Fruit fly (Drosophila melanogaster): ENCODE measurements around the gene CG32815.

CG32815 gene

DNA sequence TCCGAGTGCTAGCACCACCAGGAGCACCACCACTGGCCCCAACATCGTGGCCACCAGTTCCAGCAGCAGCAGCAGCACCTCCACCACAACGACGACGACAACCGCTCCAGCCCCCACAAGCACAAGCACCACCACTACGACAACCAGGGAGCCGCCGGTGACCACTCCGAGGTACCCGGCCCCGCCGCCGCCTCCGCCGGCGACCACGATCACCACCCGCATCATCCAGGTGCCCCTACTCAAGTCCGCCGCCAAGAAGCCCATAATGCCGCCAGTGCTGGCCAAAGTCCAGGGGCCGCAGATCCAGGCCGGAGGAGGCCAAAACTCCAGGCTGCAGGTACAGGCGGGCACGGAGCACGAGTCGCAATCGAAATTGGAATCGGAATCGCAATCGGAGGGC is 1.7 kb downstream of the CG32815 start:
- TF ChIP-seq h (optimal IDR thresholded peaks at IDR 0.05) (no peak), insv (optimal IDR thresholded peaks at IDR 0.05) (no peak)

DNA sequence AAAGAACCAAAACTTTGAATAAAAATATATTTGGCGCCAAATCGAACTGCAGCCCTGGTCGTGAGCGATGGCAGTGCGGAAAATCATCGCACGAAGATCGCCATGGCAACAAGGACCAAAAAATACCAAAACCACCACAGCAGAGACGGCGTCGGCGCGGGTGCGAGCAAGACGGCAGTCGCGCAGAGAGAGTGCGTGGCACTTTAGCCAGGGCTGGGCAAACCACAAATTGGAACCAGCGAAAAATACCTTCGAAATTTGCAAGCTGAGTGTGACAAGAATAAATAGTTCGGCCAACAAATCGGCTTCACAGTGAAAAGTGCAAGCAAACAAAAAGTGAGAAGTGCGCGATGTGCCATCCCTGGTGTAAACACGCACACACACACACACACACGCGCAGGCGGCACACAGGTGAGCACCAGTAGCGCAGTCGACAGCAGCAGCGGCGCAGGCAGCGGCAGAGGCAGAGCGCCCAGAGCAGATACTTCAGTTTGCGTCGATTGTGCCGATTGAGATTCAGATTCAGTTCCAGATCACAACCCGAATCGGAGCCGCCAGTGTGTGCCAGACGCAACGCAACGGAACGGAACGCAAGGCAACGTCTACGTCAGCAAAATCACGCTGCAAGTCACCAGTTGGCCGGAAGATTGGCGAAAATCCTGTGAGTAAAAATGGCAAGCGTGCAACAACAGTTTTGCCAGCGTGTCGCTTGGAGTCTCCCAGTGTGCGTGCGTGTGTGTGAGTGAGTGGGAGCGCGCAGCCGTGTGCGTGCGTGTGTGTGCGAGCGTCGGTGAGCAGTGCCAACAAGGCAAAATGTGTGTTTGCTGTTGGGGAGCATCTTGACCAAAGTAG is 3.0 kb downstream of the CG32815 start, which contains the start of gene TRAM:
Gene TRAM (plus strand): TSS at position 184 of the 852 bp plus-strand sequence.
- TF ChIP-seq Sin3A (optimal IDR thresholded peaks at IDR 0.05) (no peak), Myc (optimal IDR thresholded peaks at IDR 0.05) (no peak)

DNA sequence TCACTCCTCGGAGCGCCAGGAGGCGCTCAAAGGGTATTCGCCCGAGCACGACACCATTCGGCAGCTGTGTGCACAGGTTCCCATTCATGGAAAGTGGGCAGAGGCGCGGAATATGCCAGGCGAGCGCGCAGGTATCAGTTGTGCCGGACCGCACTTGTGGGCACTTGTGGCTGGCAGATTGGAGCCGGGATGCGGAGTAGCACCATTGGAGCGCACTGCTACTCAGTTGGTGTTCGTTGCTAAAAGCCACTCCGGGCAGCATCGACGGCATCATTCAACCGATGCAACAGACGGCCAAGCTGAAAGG is 3.6 kb downstream of the CG32815 start:
- TF ChIP-seq Sin3A (optimal IDR thresholded peaks at IDR 0.05) (no peak), Myc (optimal IDR thresholded peaks at IDR 0.05) (no peak), h (optimal IDR thresholded peaks at IDR 0.05) (no peak), psq (optimal IDR thresholded peaks at IDR 0.05) (no peak), insv (optimal IDR thresholded peaks at IDR 0.05) (no peak), ttk (optimal IDR thresholded peaks at IDR 0.05) (no peak)

DNA sequence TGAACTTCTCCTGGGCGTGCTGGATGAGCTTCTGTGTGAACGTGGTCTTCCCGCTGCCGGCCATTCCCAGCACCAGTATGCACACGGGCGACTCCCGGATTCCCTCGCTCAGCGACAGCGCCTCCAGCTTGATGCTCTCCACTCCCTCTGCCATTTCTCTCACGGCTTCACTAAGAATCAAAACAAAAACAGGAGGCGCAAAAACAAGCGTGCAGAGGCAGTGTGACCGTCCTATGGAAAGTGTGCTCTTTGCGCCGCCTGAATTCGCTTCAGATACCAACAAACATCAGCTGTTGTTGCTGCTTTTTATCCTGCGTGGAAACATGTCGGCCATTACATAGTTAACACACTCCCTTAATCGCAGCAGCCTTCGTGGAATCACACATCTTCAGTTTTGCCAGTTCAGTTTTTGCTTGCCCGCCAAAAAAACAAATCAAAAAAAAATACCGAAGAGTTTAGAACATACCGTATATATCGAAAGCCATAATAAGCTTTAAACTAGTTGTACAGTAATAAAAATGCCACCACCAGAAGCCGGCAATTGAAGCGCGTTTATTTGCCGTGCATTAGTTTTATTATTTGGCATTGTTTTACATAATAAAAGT is 8.4 kb downstream of the CG32815 start, which contains the start of the genes CG3704 and mus81:
Gene CG3704 (minus strand): TSS at position 226 of the 605 bp plus-strand sequence.
Gene mus81 (plus strand): TSS at position 496 of the 605 bp plus-strand sequence.
- no peak for TF ChIP-seq ttk (optimal IDR thresholded peaks at IDR 0.05)
- no peak for TF ChIP-seq h (optimal IDR thresholded peaks at IDR 0.05)
- TF ChIP-seq insv (optimal IDR thresholded peaks at IDR 0.05): no peak
- TF ChIP-seq psq (optimal IDR thresholded peaks at IDR 0.05): no peak
- no peak for TF ChIP-seq Sin3A (optimal IDR thresholded peaks at IDR 0.05)
- TF ChIP-seq Myc (optimal IDR thresholded peaks at IDR 0.05): no peak

DNA sequence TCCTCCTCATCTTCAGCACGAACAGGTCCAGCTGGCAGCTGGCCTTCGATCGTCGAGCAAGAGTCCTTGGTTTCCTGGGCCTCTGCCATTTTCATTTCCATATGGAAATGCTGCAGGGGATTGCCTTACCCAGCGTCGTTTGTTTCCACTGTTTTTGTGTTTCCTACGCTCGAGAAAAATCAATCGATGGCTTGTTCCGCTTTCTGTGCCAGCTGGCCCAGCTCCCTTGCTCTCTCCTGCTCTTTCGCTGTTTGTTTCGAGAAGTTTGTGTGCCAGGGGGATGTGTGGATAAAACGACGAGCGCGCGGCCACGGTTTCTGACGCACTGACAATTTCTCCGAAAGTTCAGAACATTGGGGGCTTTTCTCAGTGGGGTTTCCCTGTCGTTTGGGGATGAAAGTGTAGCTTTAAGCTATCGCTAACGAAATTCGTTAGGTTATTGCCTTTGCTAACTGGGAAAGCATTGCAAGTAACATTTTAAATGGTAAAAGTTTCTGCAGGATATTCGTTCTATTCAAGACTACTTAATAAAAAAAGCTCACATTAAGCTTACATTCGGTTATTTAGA is 13.3 kb downstream of the CG32815 start, which contains the start of gene CG3703:
Gene CG3703 (minus strand): TSS at position 328 of the 568 bp plus-strand sequence.
- TF ChIP-seq insv (optimal IDR thresholded peaks at IDR 0.05) (no peak), h (optimal IDR thresholded peaks at IDR 0.05) (no peak), ttk (optimal IDR thresholded peaks at IDR 0.05) (no peak), Myc (optimal IDR thresholded peaks at IDR 0.05) (no peak), psq (optimal IDR thresholded peaks at IDR 0.05) (no peak), Sin3A (optimal IDR thresholded peaks at IDR 0.05) (no peak)

DNA sequence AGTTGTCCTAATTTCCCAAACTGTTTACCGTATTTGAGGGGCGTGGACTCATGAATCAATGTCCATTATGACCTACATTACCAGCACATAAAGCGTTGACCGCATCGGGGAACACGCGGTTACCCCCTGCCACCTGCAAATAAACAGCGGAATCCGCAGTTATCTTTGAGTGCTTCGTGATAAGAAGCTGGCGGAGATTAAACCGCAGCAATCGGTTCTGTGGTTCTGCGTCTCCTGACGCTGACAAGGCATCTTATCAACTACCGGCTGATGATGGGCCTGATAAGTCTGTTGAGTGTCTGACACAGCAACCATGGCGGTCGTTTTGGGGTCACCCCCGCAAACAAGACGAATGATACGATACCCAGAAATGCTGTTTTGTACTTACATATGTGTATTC is 13.9 kb downstream of the CG32815 start:
- TF ChIP-seq Myc (optimal IDR thresholded peaks at IDR 0.05) (no peak), h (optimal IDR thresholded peaks at IDR 0.05) (no peak), psq (optimal IDR thresholded peaks at IDR 0.05) (no peak), ttk (optimal IDR thresholded peaks at IDR 0.05) (no peak), Sin3A (optimal IDR thresholded peaks at IDR 0.05) (no peak), insv (optimal IDR thresholded peaks at IDR 0.05) (no peak)

DNA sequence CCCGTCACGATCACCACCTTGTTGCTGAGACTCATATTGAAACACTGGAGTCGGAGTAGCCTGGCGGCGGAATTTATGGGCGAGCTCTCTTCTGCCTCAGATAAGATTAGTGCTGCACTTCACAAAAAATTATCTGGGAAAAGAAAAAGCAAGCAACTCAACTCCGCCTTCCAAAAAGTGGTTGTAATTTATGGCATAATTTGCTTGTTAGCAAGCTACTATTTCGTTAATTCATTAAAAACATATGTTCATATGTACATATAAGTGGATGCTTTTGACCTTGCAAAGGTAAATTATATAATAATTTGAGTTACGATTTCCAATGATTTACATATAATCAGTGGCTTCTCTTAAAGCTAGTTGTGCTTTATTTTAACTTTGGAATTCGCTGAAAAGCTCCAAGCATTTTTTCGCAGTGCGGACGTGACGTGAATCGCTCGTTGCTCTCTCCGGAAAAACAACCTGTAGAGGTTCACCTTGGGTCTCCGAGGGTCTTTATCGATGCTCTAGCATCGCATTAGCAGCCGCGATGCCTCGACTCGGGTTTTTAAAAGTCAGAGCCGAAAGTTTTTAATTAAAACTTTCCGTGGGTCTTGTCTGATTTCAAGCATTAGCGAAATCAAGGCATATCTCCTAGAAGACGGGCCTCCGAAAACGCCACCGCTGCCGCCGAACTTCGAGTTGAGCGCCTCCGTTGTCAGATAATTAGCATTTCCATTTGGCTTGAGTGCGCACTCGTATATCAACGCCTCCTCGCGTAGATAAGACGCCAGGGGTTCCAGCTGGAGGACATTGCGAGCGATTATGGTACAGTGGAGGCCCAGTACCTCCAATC is 15.4 kb downstream of the CG32815 start, which contains the start of gene CG3699:
Gene CG3699 (minus strand): TSS at position 51 of the 835 bp plus-strand sequence.
- no peak for TF ChIP-seq insv (optimal IDR thresholded peaks at IDR 0.05)
- no peak for TF ChIP-seq Myc (optimal IDR thresholded peaks at IDR 0.05)
- TF ChIP-seq ttk (optimal IDR thresholded peaks at IDR 0.05): no peak
- TF ChIP-seq Sin3A (optimal IDR thresholded peaks at IDR 0.05): no peak
- no peak for TF ChIP-seq h (optimal IDR thresholded peaks at IDR 0.05)
- no peak for TF ChIP-seq psq (optimal IDR thresholded peaks at IDR 0.05)

DNA sequence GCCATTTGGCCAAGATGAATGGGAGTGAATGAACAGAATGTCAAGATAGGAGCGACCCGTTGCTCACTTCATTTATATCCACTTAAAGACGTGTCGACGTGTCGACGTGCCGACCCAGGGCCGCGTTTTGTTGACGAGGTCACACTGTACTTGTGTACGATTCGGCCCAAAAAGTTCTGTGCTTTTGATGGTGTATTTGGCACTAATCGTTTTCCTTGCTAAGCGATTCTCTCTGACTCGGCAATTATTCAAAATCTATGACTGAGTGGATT is 16.0 kb downstream of the CG32815 start:
- TF ChIP-seq Sin3A (optimal IDR thresholded peaks at IDR 0.05) (no peak), insv (optimal IDR thresholded peaks at IDR 0.05) (no peak), Myc (optimal IDR thresholded peaks at IDR 0.05) (no peak), h (optimal IDR thresholded peaks at IDR 0.05) (no peak), psq (optimal IDR thresholded peaks at IDR 0.05) (no peak), ttk (optimal IDR thresholded peaks at IDR 0.05) (no peak)

DNA sequence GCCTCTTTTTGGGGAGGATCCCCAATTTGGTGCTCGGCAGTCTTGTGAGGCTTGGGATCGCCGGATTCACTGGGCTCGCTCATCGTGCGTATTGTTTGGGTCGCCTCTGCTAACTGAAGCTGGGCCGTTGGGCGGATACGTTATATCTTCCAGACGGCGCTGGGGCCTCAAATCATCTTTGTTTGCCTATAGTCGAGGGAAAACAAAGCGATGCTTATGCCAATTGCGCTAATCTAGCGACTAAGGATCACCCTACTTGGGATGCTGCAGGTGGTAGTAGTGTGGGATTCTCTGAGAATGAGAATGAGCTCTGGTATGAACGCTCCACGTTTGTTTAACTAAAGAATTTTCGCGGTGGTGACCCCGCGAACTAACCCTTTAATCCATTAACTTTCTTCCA is 19.5 kb downstream of the CG32815 start, which contains the start of gene CG3690:
Gene CG3690 (minus strand): TSS at position 101 of the 400 bp plus-strand sequence.
- no peak for TF ChIP-seq Sin3A (optimal IDR thresholded peaks at IDR 0.05)
- TF ChIP-seq h (optimal IDR thresholded peaks at IDR 0.05): no peak
- TF ChIP-seq Myc (optimal IDR thresholded peaks at IDR 0.05): no peak
- TF ChIP-seq insv (optimal IDR thresholded peaks at IDR 0.05): no peak
- no peak for TF ChIP-seq psq (optimal IDR thresholded peaks at IDR 0.05)
- no peak for TF ChIP-seq ttk (optimal IDR thresholded peaks at IDR 0.05)

DNA sequence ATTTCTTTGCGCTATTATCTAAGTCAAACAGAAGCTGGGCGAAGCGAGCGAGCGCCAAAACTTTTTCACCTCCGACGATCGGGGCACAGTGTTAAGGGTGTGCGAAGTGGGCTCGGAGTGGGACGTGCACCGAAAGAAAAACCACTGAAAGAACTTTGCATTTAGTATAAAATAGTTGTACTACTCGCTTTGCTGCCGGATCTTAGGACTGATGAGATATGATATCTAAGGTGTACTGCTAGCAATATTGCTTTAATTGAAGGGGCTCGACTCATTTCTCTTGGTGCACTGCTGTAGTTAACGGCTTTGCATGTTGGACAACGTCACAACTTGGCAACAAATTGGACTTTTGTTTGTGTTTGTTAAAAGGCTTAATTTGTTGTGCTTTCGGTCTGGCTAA is 21.5 kb downstream of the CG32815 start:
- no peak for TF ChIP-seq ttk (optimal IDR thresholded peaks at IDR 0.05)

DNA sequence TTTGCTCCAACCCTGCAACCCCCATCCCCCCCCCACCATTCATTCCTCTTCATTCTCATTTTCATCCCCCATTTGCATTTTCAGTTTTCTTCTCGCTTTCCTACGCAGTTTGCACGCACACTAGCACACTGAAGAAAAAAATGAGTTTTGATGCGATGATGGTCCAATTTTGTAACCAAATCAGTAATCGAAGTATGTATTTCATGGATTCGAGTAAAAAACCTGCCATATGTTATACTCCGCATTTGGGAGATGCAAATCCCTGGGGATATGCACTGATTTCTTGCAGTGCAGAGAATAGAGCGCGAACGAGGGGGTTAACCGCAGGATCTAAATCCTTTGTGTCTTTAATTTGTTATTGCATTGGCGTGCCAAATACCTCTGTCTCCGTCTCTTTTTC is 23.6 kb downstream of the CG32815 start:
- TF ChIP-seq Myc (optimal IDR thresholded peaks at IDR 0.05) (no peak), ttk (optimal IDR thresholded peaks at IDR 0.05) (no peak), insv (optimal IDR thresholded peaks at IDR 0.05) (no peak), h (optimal IDR thresholded peaks at IDR 0.05) (no peak), Sin3A (optimal IDR thresholded peaks at IDR 0.05) (no peak), psq (optimal IDR thresholded peaks at IDR 0.05) (no peak)

DNA sequence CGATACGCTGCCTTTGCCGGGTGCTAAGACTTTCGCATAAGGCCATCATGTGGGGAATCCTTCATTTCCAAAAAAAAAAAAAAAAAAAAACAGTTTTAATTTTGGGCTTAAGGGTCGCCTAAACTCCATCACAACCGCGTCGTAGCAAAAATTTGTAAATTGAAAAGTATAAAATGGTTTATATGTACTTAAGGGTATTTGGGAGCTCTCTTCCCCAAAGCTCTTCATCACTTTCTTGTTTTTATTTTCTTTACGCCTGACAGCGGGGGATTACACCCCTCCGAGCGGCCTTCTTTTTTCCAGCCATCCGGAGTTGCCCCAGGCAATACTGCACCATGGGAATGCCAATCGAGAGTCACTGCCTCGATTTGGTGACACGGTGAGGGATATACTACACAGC is 31.7 kb downstream of the CG32815 start:
- no peak for TF ChIP-seq psq (optimal IDR thresholded peaks at IDR 0.05)
- no peak for TF ChIP-seq ttk (optimal IDR thresholded peaks at IDR 0.05)
- no peak for TF ChIP-seq h (optimal IDR thresholded peaks at IDR 0.05)
- no peak for TF ChIP-seq Sin3A (optimal IDR thresholded peaks at IDR 0.05)
- TF ChIP-seq Myc (optimal IDR thresholded peaks at IDR 0.05): no peak
- TF ChIP-seq insv (optimal IDR thresholded peaks at IDR 0.05): no peak
